Fruit fly (Drosophila melanogaster) Kc167 (cell line): ENCODE data around the gene CG4702.

ENCODE experiments used
- h ChIP-seq: fragments of >200 bp; optimal IDR thresholded peaks from 3 replicates; lab custom pipeline; 2018; ENCODE audit warnings: missing external identifiers
- psq ChIP-seq: fragments of >200 bp; optimal IDR thresholded peaks from 2 replicates; lab custom pipeline; 2017; ENCODE audit warnings: missing external identifiers

- no peak for TF ChIP-seq psq (lab: Kevin White, UChicago)
- TF ChIP-seq h (lab: Kevin White, UChicago), result no peak
These were observed 44.5 kb downstream of the CG4702 start for dm6 chr3R:12083537-12083936.
